Worm (Caenorhabditis elegans) whole organism, late embryonic: ENCODE results near the gene chts-1.
A peak's percentile ranks its signal among the peaks of the same experiment; 100 is the strongest.

Experiments used
- C08G9.2 ChIP-seq: sonication (generic microtip); optimal IDR thresholded peaks from 2 replicates; lab custom pipeline; 2016; ENCODE audit warnings: mild to moderate bottlenecking, missing genetic modification characterization, moderate library complexity, missing compliant biosample characterization
- C38D4.7 ChIP-seq: fragments of 200-800 bp; sonication (Bioruptor generic); optimal IDR thresholded peaks from 2 replicates; lab custom pipeline; 2018; ENCODE audit warnings: mild to moderate bottlenecking, missing genetic modification characterization, moderate library complexity, missing compliant biosample characterization
- F13H6.1 ChIP-seq: sonication (generic microtip); optimal IDR thresholded peaks from 2 replicates; lab custom pipeline; 2016; ENCODE audit warnings: missing genetic modification characterization, missing compliant biosample characterization
- T23F11.4 ChIP-seq: fragments of 200-800 bp; sonication (Bioruptor generic); optimal IDR thresholded peaks from 2 replicates; lab custom pipeline; 2018; ENCODE audit warnings: mild to moderate bottlenecking, missing genetic modification characterization, missing compliant biosample characterization
- ceh-18 ChIP-seq: sonication (generic microtip); optimal IDR thresholded peaks from 2 replicates; lab custom pipeline; 2016; ENCODE audit warnings: missing genetic modification characterization, missing compliant biosample characterization
- ceh-30 ChIP-seq: fragments of 150-350 bp; optimal IDR thresholded peaks from 2 replicates; lab custom pipeline; 2014; ENCODE audit warnings: missing biosample characterization, missing genetic modification characterization
- ceh-31 ChIP-seq: sonication (generic microtip); optimal IDR thresholded peaks from 2 replicates; lab custom pipeline; 2016; ENCODE audit warnings: missing genetic modification characterization, missing compliant biosample characterization
- ceh-34 ChIP-seq: sonication (generic microtip); optimal IDR thresholded peaks from 2 replicates; lab custom pipeline; 2016; ENCODE audit warnings: mild to moderate bottlenecking, missing genetic modification characterization, missing compliant biosample characterization
- ceh-6 ChIP-seq: fragments of 200-800 bp; sonication (Bioruptor generic); optimal IDR thresholded peaks from 2 replicates; lab custom pipeline; 2018; ENCODE audit warnings: mild to moderate bottlenecking, missing genetic modification characterization, missing compliant biosample characterization
- dve-1 ChIP-seq: sonication (generic microtip); optimal IDR thresholded peaks from 2 replicates; lab custom pipeline; 2017; ENCODE audit warnings: antibody characterized with exemption, mild to moderate bottlenecking, missing genetic modification characterization, missing compliant biosample characterization
- elt-2 ChIP-seq: sonication (generic microtip); optimal IDR thresholded peaks from 2 replicates; lab custom pipeline; 2016; ENCODE audit warnings: missing genetic modification reagents, missing genetic modification characterization, missing compliant biosample characterization
- ets-4 ChIP-seq: sonication (generic microtip); optimal IDR thresholded peaks from 2 replicates; lab custom pipeline; 2016; ENCODE audit warnings: missing genetic modification characterization, missing compliant biosample characterization
- eyg-1 ChIP-seq: sonication (generic microtip); optimal IDR thresholded peaks from 2 replicates; lab custom pipeline; 2016; ENCODE audit warnings: missing genotype, missing genetic modification characterization, missing compliant biosample characterization
- fax-1 ChIP-seq: sonication (generic microtip); optimal IDR thresholded peaks from 2 replicates; lab custom pipeline; 2016; ENCODE audit warnings: missing genotype, missing genetic modification characterization, missing compliant biosample characterization
- fkh-10 ChIP-seq: fragments of 150-350 bp; optimal IDR thresholded peaks from 2 replicates; lab custom pipeline; 2014; ENCODE audit warnings: missing biosample characterization, missing genetic modification reagents, missing genetic modification characterization
- fkh-6 ChIP-seq: sonication (generic microtip); optimal IDR thresholded peaks from 2 replicates; lab custom pipeline; 2016; ENCODE audit warnings: missing genetic modification characterization, missing compliant biosample characterization
- hlh-13 ChIP-seq: fragments of 200-800 bp; sonication (Bioruptor generic); optimal IDR thresholded peaks from 2 replicates; lab custom pipeline; 2018; ENCODE audit warnings: mild to moderate bottlenecking, missing genetic modification characterization, missing compliant biosample characterization
- hlh-15 ChIP-seq: sonication (generic microtip); optimal IDR thresholded peaks from 2 replicates; lab custom pipeline; 2016; ENCODE audit warnings: missing genetic modification characterization, missing compliant biosample characterization
- hlh-30 ChIP-seq: sonication (generic microtip); optimal IDR thresholded peaks from 2 replicates; lab custom pipeline; 2017; ENCODE audit warnings: antibody characterized with exemption, missing genetic modification characterization, missing compliant biosample characterization; ENCODE audit not compliant: insufficient read depth
- hlh-6 ChIP-seq: sonication (generic microtip); optimal IDR thresholded peaks from 2 replicates; lab custom pipeline; 2016; ENCODE audit warnings: missing genotype, missing genetic modification characterization, missing compliant biosample characterization
- lin-11 ChIP-seq: fragments of 200-800 bp; sonication (Bioruptor generic); optimal IDR thresholded peaks from 2 replicates; lab custom pipeline; 2018; ENCODE audit warnings: mild to moderate bottlenecking, missing genetic modification characterization, missing compliant biosample characterization
- madf-2 ChIP-seq: sonication (generic microtip); optimal IDR thresholded peaks from 2 replicates; lab custom pipeline; 2017; ENCODE audit warnings: missing genetic modification characterization, missing compliant biosample characterization
- mec-3 ChIP-seq: sonication (generic microtip); optimal IDR thresholded peaks from 2 replicates; lab custom pipeline; 2016; ENCODE audit warnings: borderline replicate concordance, missing genetic modification characterization, missing compliant biosample characterization
- npax-4 ChIP-seq: sonication (generic microtip); optimal IDR thresholded peaks from 2 replicates; lab custom pipeline; 2016; ENCODE audit warnings: missing genetic modification characterization, missing compliant biosample characterization
- odd-2 ChIP-seq: sonication (generic microtip); optimal IDR thresholded peaks from 2 replicates; lab custom pipeline; 2017; ENCODE audit warnings: antibody characterized with exemption, mild to moderate bottlenecking, missing genetic modification characterization, missing compliant biosample characterization
- pag-3 ChIP-seq: sonication (generic microtip); optimal IDR thresholded peaks from 2 replicates; lab custom pipeline; 2016; ENCODE audit warnings: missing compliant biosample characterization, missing genetic modification characterization, borderline replicate concordance
- pat-9 ChIP-seq: fragments of 200-800 bp; sonication (Bioruptor generic); optimal IDR thresholded peaks from 2 replicates; lab custom pipeline; 2018; ENCODE audit warnings: mild to moderate bottlenecking, missing genetic modification characterization, moderate library complexity, missing compliant biosample characterization
- pqm-1 ChIP-seq: sonication (generic microtip); optimal IDR thresholded peaks from 2 replicates; lab custom pipeline; 2016; ENCODE audit warnings: missing genetic modification characterization, missing compliant biosample characterization
- pros-1 ChIP-seq: fragments of 150-350 bp; optimal IDR thresholded peaks from 2 replicates; lab custom pipeline; 2014; ENCODE audit warnings: missing biosample characterization, missing genetic modification reagents, missing genetic modification characterization
- rnt-1 ChIP-seq: sonication (generic microtip); optimal IDR thresholded peaks from 2 replicates; lab custom pipeline; 2016; ENCODE audit warnings: missing genetic modification characterization, missing compliant biosample characterization
- sox-2 ChIP-seq: fragments of 200-800 bp; sonication (Bioruptor generic); IDR thresholded peaks from 2 replicates; pipeline ENCODE4 v1.3.6; 2022; ENCODE audit warnings: missing genetic modification reagents, missing genetic modification characterization, missing compliant biosample characterization
- syd-9 ChIP-seq: sonication (generic microtip); optimal IDR thresholded peaks from 2 replicates; lab custom pipeline; 2016; ENCODE audit warnings: mild to moderate bottlenecking, missing genetic modification characterization, moderate library complexity, missing compliant biosample characterization
- tbx-2 ChIP-seq: sonication (generic microtip); optimal IDR thresholded peaks from 2 replicates; lab custom pipeline; 2016; ENCODE audit warnings: missing genetic modification characterization, missing compliant biosample characterization
- tbx-7 ChIP-seq: sonication (generic microtip); optimal IDR thresholded peaks from 2 replicates; lab custom pipeline; 2016; ENCODE audit warnings: missing genotype, missing genetic modification characterization, missing compliant biosample characterization
- ttx-3 ChIP-seq: sonication (generic microtip); optimal IDR thresholded peaks from 2 replicates; lab custom pipeline; 2016; ENCODE audit warnings: missing genetic modification reagents, missing genetic modification characterization, missing compliant biosample characterization
- unc-3 ChIP-seq, 2 experiments: fragments of 200-800 bp in 1 of 2; sonication (Bioruptor generic) in 1 of 2; sonication (generic microtip) in 1 of 2; conservative IDR thresholded peaks in 1 of 2; optimal IDR thresholded peaks in 1 of 2; 2 replicates each; pipeline versions ENCODE4 v1.3.6 to Lab custom; 2016 to 2022; ENCODE audit warnings: missing compliant biosample characterization in 2 of 2, missing genetic modification characterization in 2 of 2, missing genetic modification reagents in 1 of 2
- unc-55 ChIP-seq: sonication (generic microtip); optimal IDR thresholded peaks from 2 replicates; lab custom pipeline; 2017; ENCODE audit warnings: missing biosample characterization, missing genetic modification reagents, missing genetic modification characterization
- zip-5 ChIP-seq: sonication (generic microtip); optimal IDR thresholded peaks from 2 replicates; lab custom pipeline; 2016; ENCODE audit warnings: missing genetic modification characterization, missing compliant biosample characterization
- ztf-16 ChIP-seq: sonication (generic microtip); optimal IDR thresholded peaks from 2 replicates; lab custom pipeline; 2017; ENCODE audit warnings: missing genetic modification characterization, missing compliant biosample characterization

Gene chts-1

DNA sequence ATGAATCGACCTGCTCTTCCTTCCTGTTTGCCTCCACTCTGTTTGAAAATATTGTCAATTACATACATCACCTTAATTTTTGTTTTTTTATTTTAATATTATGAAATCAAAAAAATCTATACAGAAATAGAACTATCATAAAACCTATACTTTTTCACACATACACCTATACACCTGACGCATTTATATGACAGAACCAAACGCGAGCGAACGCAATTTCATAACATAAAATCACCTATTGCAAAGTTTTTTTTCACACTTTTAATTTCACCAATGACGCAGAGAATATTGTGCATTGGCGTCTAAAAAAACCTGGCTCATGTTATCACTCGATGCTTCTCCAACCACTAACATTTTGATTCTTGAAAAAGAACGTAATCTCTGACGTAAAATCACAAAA, 42.5 kb upstream of the chts-1 start:
- TF ChIP-seq pat-9 (tag; lab: Kevin White, UChicago) (no peak), T23F11.4 (GFP tag; lab: Kevin White, UChicago) (no peak), ztf-16 (tag; lab: Kevin White, UChicago) (no peak), dve-1 (no peak), unc-55 (no peak)

- TF ChIP-seq elt-2 (peak; percentile 33), madf-2 (no peak)
These were observed 39.5 kb upstream of the chts-1 start, which contains the start of the genes PDB1.1 and F08C6.5 for ce11 chrX:7558928-7559455. Gene PDB1.1 (minus strand): TSS chrX:7559085. Gene F08C6.5 (plus strand): TSS chrX:7559405.

- no peak for TF ChIP-seq madf-2
- TF ChIP-seq ets-4 (tag; lab: Kevin White, UChicago): no peak
- no peak for TF ChIP-seq tbx-2 (tag; lab: Kevin White, UChicago)
- TF ChIP-seq zip-5: no peak
- no peak for TF ChIP-seq lin-11
- no peak for TF ChIP-seq dve-1
- TF ChIP-seq pat-9 (tag; lab: Kevin White, UChicago): no peak
- no peak for TF ChIP-seq tbx-7 (tag; lab: Kevin White, UChicago)
- no peak for TF ChIP-seq fkh-10 (GFP tag; lab: Kevin White, UChicago)
- TF ChIP-seq pag-3 (tag; lab: Kevin White, UChicago): no peak
- no peak for TF ChIP-seq ceh-31 (tag; lab: Kevin White, UChicago)
- no peak for TF ChIP-seq rnt-1
- TF ChIP-seq T23F11.4 (GFP tag; lab: Kevin White, UChicago): no peak
- TF ChIP-seq eyg-1 (tag; lab: Kevin White, UChicago): no peak
- no peak for TF ChIP-seq ceh-30 (tag; lab: Kevin White, UChicago)
- no peak for TF ChIP-seq hlh-30
- TF ChIP-seq F13H6.1 (tag; lab: Kevin White, UChicago): no peak
- TF ChIP-seq hlh-15 (tag; lab: Kevin White, UChicago): no peak
- TF ChIP-seq sox-2 (GFP tag; lab: Robert Waterston, UW): no peak
- no peak for TF ChIP-seq unc-3 (GFP tag; conservative IDR thresholded peaks at IDR 0.05; lab: Robert Waterston, UW)
- no peak for TF ChIP-seq unc-3 (tag; optimal IDR thresholded peaks at IDR 0.05; lab: Kevin White, UChicago)
These were observed 34.9 kb upstream of the chts-1 start, which contains the start of gene F46C8.8 for ce11 chrX:7554326-7554725. Gene F46C8.8 (minus strand): TSS chrX:7554426.

ce11 chrX:7553331-7553730, 33.9 kb upstream of the chts-1 start:
- TF ChIP-seq ceh-6 (GFP tag; lab: Kevin White, UChicago): no peak
- TF ChIP-seq hlh-15 (tag; lab: Kevin White, UChicago): no peak
- TF ChIP-seq fax-1 (tag; lab: Kevin White, UChicago): no peak
- no peak for TF ChIP-seq pros-1
- no peak for TF ChIP-seq C38D4.7 (GFP tag; lab: Kevin White, UChicago)
- TF ChIP-seq lin-11: no peak
- TF ChIP-seq ttx-3 (tag; lab: Kevin White, UChicago): no peak
- no peak for TF ChIP-seq hlh-13 (GFP tag; lab: Kevin White, UChicago)

DNA sequence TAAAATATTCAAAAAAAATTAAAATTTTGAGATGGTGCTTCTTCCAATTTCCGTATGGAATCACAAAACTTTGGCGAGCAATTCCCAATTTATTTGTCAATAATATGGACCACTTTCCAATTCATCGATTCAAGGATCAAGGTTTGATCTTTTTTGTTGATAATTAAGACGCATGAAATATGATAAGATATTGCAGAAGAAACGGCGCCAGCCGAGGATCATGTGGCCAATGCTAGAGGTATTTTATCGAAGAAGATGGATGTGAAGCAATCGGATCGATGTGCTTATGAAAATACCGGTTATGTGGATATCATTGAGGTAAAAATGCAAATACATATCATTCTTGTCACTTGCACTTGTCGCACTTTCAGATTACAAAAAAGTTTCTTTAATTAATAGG, 31.0 kb upstream of the chts-1 start:
- TF ChIP-seq hlh-15 (tag; lab: Kevin White, UChicago): no peak
- no peak for TF ChIP-seq C08G9.2 (tag; lab: Kevin White, UChicago)
- TF ChIP-seq, all 69 proteins: peak for 0

DNA sequence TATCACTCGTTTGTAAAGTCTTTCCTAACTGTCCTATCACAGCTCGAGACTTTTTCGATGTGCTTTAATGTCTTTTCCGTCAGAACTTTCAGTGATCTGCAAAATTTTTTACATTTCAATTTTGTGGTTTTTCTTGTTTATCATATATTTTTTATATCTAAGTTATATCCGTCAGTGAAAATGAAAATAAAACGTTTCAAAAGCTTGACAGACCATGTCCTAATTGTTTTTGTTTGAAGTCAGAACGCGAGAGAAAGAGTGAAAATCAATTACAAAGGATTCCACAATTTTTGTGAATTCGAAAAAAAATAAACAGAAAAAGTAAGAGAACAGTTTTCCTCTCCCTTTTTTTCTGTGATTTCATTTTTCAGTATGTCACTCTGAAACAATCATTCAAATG, 28.7 kb upstream of the chts-1 start, which contains the start of gene F46C8.1:
Gene F46C8.1, plus strand, starts transcription at position 301 of the 400 bp plus-strand sequence.
- TF ChIP-seq fkh-6 (no peak), pat-9 (tag; lab: Kevin White, UChicago) (no peak), odd-2 (tag; lab: Kevin White, UChicago) (no peak), syd-9 (tag; lab: Kevin White, UChicago) (no peak), hlh-13 (GFP tag; lab: Kevin White, UChicago) (no peak), pqm-1 (tag; lab: Kevin White, UChicago) (no peak), mec-3 (tag; lab: Kevin White, UChicago) (no peak), npax-4 (no peak), unc-3 (GFP tag; conservative IDR thresholded peaks at IDR 0.05; lab: Robert Waterston, UW) (no peak), unc-3 (tag; optimal IDR thresholded peaks at IDR 0.05; lab: Kevin White, UChicago) (no peak), sox-2 (GFP tag; lab: Robert Waterston, UW) (no peak), ceh-34 (tag; lab: Kevin White, UChicago) (no peak), hlh-6 (tag; lab: Kevin White, UChicago) (no peak), F13H6.1 (tag; lab: Kevin White, UChicago) (no peak), ceh-18 (tag; lab: Kevin White, UChicago) (no peak)
